Fruit fly (Drosophila melanogaster): Measurements from ENCODE around the gene grk.

The grk gene

dm6 chr2L:8395996-8396699 lies 37.2 kb downstream of the grk start, which contains the start of the genes Peritrophin-15a and CG13385 (continued):
- no peak for TF ChIP-seq CG6175 (GFP tag; IDR thresholded peaks at IDR 0.05)

dm6 chr2L:8394840-8395239 lies 38.6 kb downstream of the grk start, which contains the start of gene Peritrophin-15b:
TSS of gene Peritrophin-15b (minus strand) at chr2L:8394940.
- no peak for TF ChIP-seq pros (GFP tag; optimal IDR thresholded peaks at IDR 0.05)
- no peak for TF ChIP-seq crol (GFP tag; IDR thresholded peaks at IDR 0.05)
- TF ChIP-seq mirr (GFP tag; optimal IDR thresholded peaks at IDR 0.05): no peak
- TF ChIP-seq NC2α (GFP tag; optimal IDR thresholded peaks at IDR 0.05): no peak
- TF ChIP-seq CG11504 (tag; optimal IDR thresholded peaks at IDR 0.05): no peak

- no peak for TF ChIP-seq vvl (GFP tag; IDR thresholded peaks at IDR 0.05)
- TF ChIP-seq CG31224 (GFP tag; IDR thresholded peaks at IDR 0.05): no peak
- TF ChIP-seq CG7786 (GFP tag; optimal IDR thresholded peaks at IDR 0.05): no peak
- no peak for TF ChIP-seq Ssrp (tag; optimal IDR thresholded peaks at IDR 0.05)
- no peak for TF ChIP-seq CG12942 (GFP tag; optimal IDR thresholded peaks at IDR 0.05)
- no peak for TF ChIP-seq CG17829 (tag; optimal IDR thresholded peaks at IDR 0.05)
- TF ChIP-seq lilli (GFP tag; optimal IDR thresholded peaks at IDR 0.05): no peak
- TF ChIP-seq Myb (GFP tag; optimal IDR thresholded peaks at IDR 0.05): no peak
- no peak for TF ChIP-seq CG13123 (GFP tag; optimal IDR thresholded peaks at IDR 0.05)
- no peak for TF ChIP-seq Camta (GFP tag; optimal IDR thresholded peaks at IDR 0.05)
- no peak for TF ChIP-seq amos (GFP tag; IDR thresholded peaks at IDR 0.05; ENCODE audit: partially characterized antibody)
- no peak for TF ChIP-seq B-H2 (GFP tag; optimal IDR thresholded peaks at IDR 0.05)
- no peak for TF ChIP-seq fd64A (GFP tag; optimal IDR thresholded peaks at IDR 0.05)
- TF ChIP-seq Dfd (GFP tag; optimal IDR thresholded peaks at IDR 0.05): no peak
Measured at dm6 chr2L:8394180-8394579, 39.2 kb downstream of the grk start, which contains the start of gene lectin-29Ca. TSS of gene lectin-29Ca (minus strand) at chr2L:8394280.

dm6 chr2L:8393122-8393521 lies 40.3 kb downstream of the grk start, which contains the start of gene Acp29AB:
TSS of gene Acp29AB (minus strand) at chr2L:8393222.
- TF ChIP-seq vfl (GFP tag; optimal IDR thresholded peaks at IDR 0.05): no peak
- TF ChIP-seq ham (GFP tag; IDR thresholded peaks at IDR 0.05): no peak
- TF ChIP-seq HmgZ (tag; optimal IDR thresholded peaks at IDR 0.05): no peak
- TF ChIP-seq CG17361 (GFP tag; IDR thresholded peaks at IDR 0.05): no peak
- no peak for TF ChIP-seq CG10462 (GFP tag; optimal IDR thresholded peaks at IDR 0.05)
- TF ChIP-seq Doc3 (GFP tag; IDR thresholded peaks at IDR 0.05; ENCODE audit: partially characterized antibody): no peak
- no peak for TF ChIP-seq Gsc (GFP tag; IDR thresholded peaks at IDR 0.05)
- TF ChIP-seq CG4404 (GFP tag; IDR thresholded peaks at IDR 0.05): no peak
- TF ChIP-seq Bdp1 (GFP tag; optimal IDR thresholded peaks at IDR 0.05): no peak
- no peak for TF ChIP-seq dati (GFP tag; IDR thresholded peaks at IDR 0.05)
- TF ChIP-seq CG15269 (tag; optimal IDR thresholded peaks at IDR 0.05): no peak
- no peak for TF ChIP-seq gt (GFP tag; IDR thresholded peaks at IDR 0.05)
- no peak for TF ChIP-seq stc (GFP tag; IDR thresholded peaks at IDR 0.05)
- TF ChIP-seq tup (GFP tag; optimal IDR thresholded peaks at IDR 0.05): no peak

dm6 chr2L:8392298-8392697 lies 41.1 kb downstream of the grk start, which contains the start of gene CG42820:
TSS of gene CG42820 (minus strand) at chr2L:8392398.
- TF ChIP-seq sens (GFP tag) (peak; percentile 21), p53 (GFP tag; optimal IDR thresholded peaks at IDR 0.05) (no peak)

All from whole organism, embryonic.